1 fruit fly cellular context compared by ENCODE assay signal in genomic region chr3R:8517752-8518185, dm6.
TF ChIP-seq lines count a peak whose summit lies in the region.

TSS of gene CG11737 (plus strand) at chr3R:8517868.

TF ChIP-seq in whole organism, embryonic, 481 proteins besides CTCF, POLR2A, EP300 and RAD21 (continued from another document):
- TF ChIP-seq Ssrp (tag; optimal IDR thresholded peaks at IDR 0.05; lab: Kevin White, UChicago) (no peak), CG34224 (GFP tag; IDR thresholded peaks at IDR 0.05; lab: Robert Waterston, UW; ENCODE audit: partially characterized antibody) (peak; percentile 41; the same call in 1 of the 3 replicates), wdn (GFP tag; IDR thresholded peaks at IDR 0.05; lab: Robert Waterston, UW) (no peak), Ptx1 (GFP tag; IDR thresholded peaks at IDR 0.05; lab: Robert Waterston, UW) (no peak), otp (GFP tag; IDR thresholded peaks at IDR 0.05; lab: Robert Waterston, UW) (no peak), CG10366 (GFP tag; IDR thresholded peaks at IDR 0.05; lab: Robert Waterston, UW) (0 out of 2 replicates have a peak, but pooled peaks have one; percentile 8), MESR4 (GFP tag; optimal IDR thresholded peaks at IDR 0.05; lab: Kevin White, UChicago) (peak; percentile 24), sens (GFP tag; lab: Kevin White, UChicago) (peak; percentile 71), Lhr (GFP tag; optimal IDR thresholded peaks at IDR 0.05; lab: Kevin White, UChicago) (no peak), inv (GFP tag; IDR thresholded peaks at IDR 0.05; lab: Robert Waterston, UW; ENCODE audit: partially characterized antibody) (peak; percentile 40), CG12219 (GFP tag; optimal IDR thresholded peaks at IDR 0.05; lab: Kevin White, UChicago) (no peak), CG11560 (tag; IDR thresholded peaks at IDR 0.05; lab: Robert Waterston, UW) (no peak), Oaz (GFP tag; IDR thresholded peaks at IDR 0.05; lab: Robert Waterston, UW) (no peak), GATAe (GFP tag; conservative IDR thresholded peaks at IDR 0.05; lab: Robert Waterston, UW) (no peak), CG11093 (GFP tag; IDR thresholded peaks at IDR 0.05; lab: Robert Waterston, UW) (no peak), p53 (GFP tag; optimal IDR thresholded peaks at IDR 0.05; lab: Kevin White, UChicago) (no peak), her (GFP tag; optimal IDR thresholded peaks at IDR 0.05; lab: Kevin White, UChicago) (no peak), CG8944 (GFP tag; optimal IDR thresholded peaks at IDR 0.05; lab: Kevin White, UChicago) (no peak), croc (GFP tag; conservative IDR thresholded peaks at IDR 0.05; lab: Robert Waterston, UW) (no peak), tin (GFP tag; optimal IDR thresholded peaks at IDR 0.05; lab: Kevin White, UChicago) (no peak), wor (GFP tag; IDR thresholded peaks at IDR 0.05; lab: Robert Waterston, UW) (no peak), CG13624 (GFP tag; optimal IDR thresholded peaks at IDR 0.05; lab: Kevin White, UChicago) (peak; percentile 3), CG8765 (GFP tag; IDR thresholded peaks at IDR 0.05; lab: Robert Waterston, UW) (no peak), tap (tag; optimal IDR thresholded peaks at IDR 0.05; lab: Kevin White, UChicago) (no peak), onecut (GFP tag; IDR thresholded peaks at IDR 0.05; lab: Robert Waterston, UW) (no peak), CG15011 (GFP tag; optimal IDR thresholded peaks at IDR 0.05; lab: Kevin White, UChicago) (no peak), CG12769 (tag; optimal IDR thresholded peaks at IDR 0.05; lab: Kevin White, UChicago) (peak; percentile 13), CG9215 (GFP tag; IDR thresholded peaks at IDR 0.05; lab: Robert Waterston, UW) (no peak), CG32767 (GFP tag; IDR thresholded peaks at IDR 0.05; lab: Robert Waterston, UW) (no peak), vnd (GFP tag; IDR thresholded peaks at IDR 0.05; lab: Robert Waterston, UW; ENCODE audit: partially characterized antibody) (peak; percentile 69), CG30431 (GFP tag; optimal IDR thresholded peaks at IDR 0.05; lab: Kevin White, UChicago) (no peak), Myb (GFP tag; optimal IDR thresholded peaks at IDR 0.05; lab: Kevin White, UChicago) (no peak), mld (GFP tag; IDR thresholded peaks at IDR 0.05; lab: Robert Waterston, UW; ENCODE audit: partially characterized antibody) (no peak), sug (tag; optimal IDR thresholded peaks at IDR 0.05; lab: Kevin White, UChicago) (no peak), CG1792 (GFP tag; optimal IDR thresholded peaks at IDR 0.05; lab: Kevin White, UChicago) (no peak), cato (GFP tag; optimal IDR thresholded peaks at IDR 0.05; lab: Kevin White, UChicago; ENCODE audit: borderline replicate concordance) (no peak), sob (GFP tag; IDR thresholded peaks at IDR 0.05; lab: Robert Waterston, UW) (no peak), Bgb (GFP tag; IDR thresholded peaks at IDR 0.05; lab: Robert Waterston, UW; ENCODE audit: partially characterized antibody) (peak; percentile 79), jumu (GFP tag; optimal IDR thresholded peaks at IDR 0.05; lab: Kevin White, UChicago) (no peak), CG33213 (GFP tag; optimal IDR thresholded peaks at IDR 0.05; lab: Kevin White, UChicago) (peak; percentile 1), CG12744 (GFP tag; optimal IDR thresholded peaks at IDR 0.05; lab: Kevin White, UChicago) (no peak), Blimp-1 (GFP tag; optimal IDR thresholded peaks at IDR 0.05; lab: Kevin White, UChicago) (no peak), ATbp (GFP tag; optimal IDR thresholded peaks at IDR 0.05; lab: Kevin White, UChicago) (no peak)
